Worm (Caenorhabditis elegans) whole organism, late embryonic: Measurements from ENCODE around the gene H10E21.5.

Experiments
- ceh-18 ChIP-seq: sonication (generic microtip); optimal IDR thresholded peaks from 2 replicates; lab custom pipeline; 2016; ENCODE audit warnings: missing genetic modification characterization, missing compliant biosample characterization
- ets-4 ChIP-seq: sonication (generic microtip); optimal IDR thresholded peaks from 2 replicates; lab custom pipeline; 2016; ENCODE audit warnings: missing genetic modification characterization, missing compliant biosample characterization
- lin-11 ChIP-seq: fragments of 200-800 bp; sonication (Bioruptor generic); optimal IDR thresholded peaks from 2 replicates; lab custom pipeline; 2018; ENCODE audit warnings: mild to moderate bottlenecking, missing genetic modification characterization, missing compliant biosample characterization
- nhr-11 ChIP-seq: fragments of 150-350 bp; optimal IDR thresholded peaks from 2 replicates; lab custom pipeline; 2014; ENCODE audit warnings: missing biosample characterization, missing genetic modification characterization
- pag-3 ChIP-seq: sonication (generic microtip); optimal IDR thresholded peaks from 2 replicates; lab custom pipeline; 2016; ENCODE audit warnings: missing compliant biosample characterization, missing genetic modification characterization, borderline replicate concordance
- pha-4 ChIP-seq: fragments of 150-350 bp; optimal IDR thresholded peaks from 2 replicates; lab custom pipeline; 2018; ENCODE audit warnings: missing biosample characterization, missing genetic modification reagents, missing genetic modification characterization
- pqm-1 ChIP-seq: sonication (generic microtip); optimal IDR thresholded peaks from 2 replicates; lab custom pipeline; 2016; ENCODE audit warnings: missing genetic modification characterization, missing compliant biosample characterization
- ttx-3 ChIP-seq: sonication (generic microtip); optimal IDR thresholded peaks from 2 replicates; lab custom pipeline; 2016; ENCODE audit warnings: missing genetic modification reagents, missing genetic modification characterization, missing compliant biosample characterization

- TF ChIP-seq pha-4 (tag; lab: Kevin White, UChicago) (no peak), ceh-18 (tag; lab: Kevin White, UChicago) (no peak), pqm-1 (tag; lab: Kevin White, UChicago) (no peak), nhr-11 (tag; lab: Kevin White, UChicago) (no peak), lin-11 (tag; lab: Kevin White, UChicago) (no peak), ttx-3 (no peak), pag-3 (tag; lab: Kevin White, UChicago) (no peak), ets-4 (no peak)
These were observed 9.1 kb downstream of the H10E21.5 start, which contains the start of gene nhr-80 for ce11 chrIII:14671-15070.
